Fruit fly (Drosophila melanogaster) whole organism, embryonic: Measurements from ENCODE around the gene CG13996.

Experiments used
- Bgb ChIP-seq: fragments of 200-800 bp; sonication (Bioruptor generic); IDR thresholded peaks from 2 replicates; pipeline ENCODE4 v1.3.6; 2022; ENCODE audit warnings: missing biosample characterization, missing genetic modification characterization; ENCODE audit not compliant: partially characterized antibody
- Bteb2 ChIP-seq: fragments of 200-800 bp; sonication (Bioruptor generic); optimal IDR thresholded peaks from 2 replicates; lab custom pipeline; 2016; ENCODE audit warnings: missing biosample characterization, missing genetic modification characterization
- CG10267 ChIP-seq: fragments of 200-800 bp; sonication (Bioruptor generic); optimal IDR thresholded peaks from 2 replicates; lab custom pipeline; 2018; ENCODE audit warnings: missing biosample characterization, mild to moderate bottlenecking, missing genetic modification characterization, moderate library complexity
- CG12071 ChIP-seq: fragments of 200-800 bp; sonication (Bioruptor generic); optimal IDR thresholded peaks from 3 replicates; lab custom pipeline; 2018; ENCODE audit warnings: missing biosample characterization, mild to moderate bottlenecking, missing genetic modification characterization
- CG12219 ChIP-seq: fragments of 200-800 bp; sonication (Bioruptor generic); optimal IDR thresholded peaks from 3 replicates; lab custom pipeline; 2018; ENCODE audit warnings: missing biosample characterization, mild to moderate bottlenecking, missing genetic modification characterization
- CG14050 ChIP-seq: fragments of 200-800 bp; sonication (Bioruptor generic); IDR thresholded peaks from 3 replicates; pipeline ENCODE4 v1.3.6; 2022; ENCODE audit warnings: missing biosample characterization, missing genetic modification characterization
- CG14667 ChIP-seq: fragments of 200-800 bp; sonication (Bioruptor generic); IDR thresholded peaks from 2 replicates; pipeline ENCODE4 v1.3.6; 2022; ENCODE audit warnings: missing biosample characterization, missing genetic modification characterization
- CG15011 ChIP-seq: fragments of 200-800 bp; sonication (Bioruptor generic); optimal IDR thresholded peaks from 3 replicates; lab custom pipeline; 2018; ENCODE audit warnings: missing biosample characterization, mild to moderate bottlenecking, missing genetic modification characterization
- CG1603 ChIP-seq: fragments of 200-800 bp; sonication (Bioruptor generic); optimal IDR thresholded peaks from 2 replicates; lab custom pipeline; 2019; ENCODE audit warnings: missing biosample characterization, mild to moderate bottlenecking, missing genetic modification characterization, moderate library complexity
- CG1647 ChIP-seq: fragments of 200-800 bp; sonication (Bioruptor generic); optimal IDR thresholded peaks from 3 replicates; lab custom pipeline; 2016; ENCODE audit warnings: missing biosample characterization, missing genetic modification characterization
- CG17361 ChIP-seq: fragments of 200-800 bp; sonication (Bioruptor generic); IDR thresholded peaks from 3 replicates; pipeline ENCODE4 v1.3.6; 2022; ENCODE audit warnings: missing biosample characterization, missing genetic modification characterization
- CG3163 ChIP-seq: fragments of 200-800 bp; sonication (Bioruptor generic); optimal IDR thresholded peaks from 3 replicates; lab custom pipeline; 2016; ENCODE audit warnings: missing biosample characterization, missing genetic modification characterization
- CG32532 ChIP-seq: fragments of 200-800 bp; sonication (Bioruptor generic); IDR thresholded peaks from 2 replicates; pipeline ENCODE4 v1.3.6; 2022; ENCODE audit warnings: missing biosample characterization, missing genetic modification characterization
- CG43689 ChIP-seq: fragments of 200-800 bp; sonication (Bioruptor generic); IDR thresholded peaks from 2 replicates; pipeline ENCODE4 v1.3.6; 2022; ENCODE audit warnings: missing biosample characterization, missing genetic modification characterization
- CG6272 ChIP-seq: fragments of 200-800 bp; sonication (Bioruptor generic); IDR thresholded peaks from 2 replicates; pipeline ENCODE4 v1.3.6; 2022; ENCODE audit warnings: missing biosample characterization, missing genetic modification characterization
- CG6683 ChIP-seq: fragments of 200-800 bp; sonication (Bioruptor generic); optimal IDR thresholded peaks from 2 replicates; lab custom pipeline; 2017; ENCODE audit warnings: missing biosample characterization, mild to moderate bottlenecking, missing genetic modification characterization, missing genetic modification reagents
- CG6813 ChIP-seq: fragments of 200-800 bp; sonication (Bioruptor generic); optimal IDR thresholded peaks from 2 replicates; lab custom pipeline; 2017; ENCODE audit warnings: missing biosample characterization, missing genetic modification characterization, mild to moderate bottlenecking, moderate library complexity, missing genetic modification reagents
- CG7928 ChIP-seq: fragments of 200-800 bp; sonication (Bioruptor generic); optimal IDR thresholded peaks from 2 replicates; lab custom pipeline; 2017; ENCODE audit warnings: missing biosample characterization, mild to moderate bottlenecking, missing genetic modification characterization
- CG8765 ChIP-seq: fragments of 200-800 bp; sonication (Bioruptor generic); IDR thresholded peaks from 2 replicates; pipeline ENCODE4 v1.3.6; 2022; ENCODE audit warnings: missing biosample characterization, missing genetic modification characterization
- CG9817 ChIP-seq: fragments of 200-800 bp; sonication (Bioruptor generic); optimal IDR thresholded peaks from 2 replicates; lab custom pipeline; 2018; ENCODE audit warnings: missing biosample characterization, mild to moderate bottlenecking, missing genetic modification characterization, moderate library complexity
- CHES-1-like ChIP-seq: fragments of 200-800 bp; sonication (Bioruptor generic); optimal IDR thresholded peaks from 2 replicates; lab custom pipeline; 2016; ENCODE audit warnings: missing biosample characterization, missing genetic modification characterization
- Chrac-16 ChIP-seq: fragments of 200-800 bp; sonication (Bioruptor generic); optimal IDR thresholded peaks from 3 replicates; lab custom pipeline; 2016; ENCODE audit warnings: missing biosample characterization, missing genetic modification characterization
- Dad ChIP-seq: fragments of 200-800 bp; sonication (Bioruptor generic); optimal IDR thresholded peaks from 3 replicates; lab custom pipeline; 2016; ENCODE audit warnings: missing biosample characterization, missing genetic modification characterization
- Dek ChIP-seq: fragments of 200-800 bp; sonication (Bioruptor generic); optimal IDR thresholded peaks from 3 replicates; lab custom pipeline; 2019; ENCODE audit warnings: missing biosample characterization, mild to moderate bottlenecking, missing genetic modification characterization, moderate library complexity
- Dp ChIP-seq: fragments of 200-800 bp; sonication (Bioruptor generic); optimal IDR thresholded peaks from 2 replicates; lab custom pipeline; 2018; ENCODE audit warnings: missing biosample characterization, mild to moderate bottlenecking, missing genetic modification characterization, moderate library complexity
- ERR ChIP-seq: fragments of 200-800 bp; sonication (Bioruptor generic); optimal IDR thresholded peaks from 2 replicates; lab custom pipeline; 2016; ENCODE audit warnings: missing biosample characterization, missing genetic modification characterization
- Hr39 ChIP-seq: fragments of >200 bp; optimal IDR thresholded peaks from 2 replicates; lab custom pipeline; 2017
- Max ChIP-seq: fragments of 200-800 bp; sonication (Bioruptor generic); optimal IDR thresholded peaks from 2 replicates; lab custom pipeline; 2016; ENCODE audit warnings: missing biosample characterization, mild to moderate bottlenecking, missing genetic modification characterization
- NfI ChIP-seq: fragments of 200-800 bp; sonication (Bioruptor generic); optimal IDR thresholded peaks from 3 replicates; lab custom pipeline; 2018; ENCODE audit warnings: missing biosample characterization, mild to moderate bottlenecking, missing genetic modification characterization, moderate library complexity
- Opbp ChIP-seq: fragments of 200-800 bp; sonication (Bioruptor generic); IDR thresholded peaks from 3 replicates; pipeline ENCODE4 v1.3.6; 2022; ENCODE audit warnings: missing biosample characterization, missing genetic modification characterization; ENCODE audit not compliant: partially characterized antibody
- Rfx ChIP-seq: fragments of 200-800 bp; sonication (Bioruptor generic); IDR thresholded peaks from 2 replicates; pipeline ENCODE4 v1.3.6; 2022; ENCODE audit warnings: missing biosample characterization, missing genetic modification characterization
- Sox100B ChIP-seq: fragments of 200-800 bp; sonication (Bioruptor generic); optimal IDR thresholded peaks from 3 replicates; lab custom pipeline; 2018; ENCODE audit warnings: missing biosample characterization, mild to moderate bottlenecking, missing genetic modification characterization
- Spps ChIP-seq: fragments of 200-800 bp; sonication (Bioruptor generic); optimal IDR thresholded peaks from 2 replicates; lab custom pipeline; 2018; ENCODE audit warnings: missing biosample characterization, mild to moderate bottlenecking, missing genetic modification characterization
- Xrp1 ChIP-seq: fragments of 200-800 bp; sonication (Bioruptor generic); IDR thresholded peaks from 2 replicates; pipeline ENCODE4 v1.3.6; 2022; ENCODE audit warnings: missing biosample characterization, missing genetic modification characterization
- ap ChIP-seq: fragments of 200-800 bp; sonication (Bioruptor generic); IDR thresholded peaks from 2 replicates; pipeline ENCODE4 v1.3.6; 2022; ENCODE audit warnings: missing biosample characterization, missing genetic modification characterization
- bigmax ChIP-seq: fragments of 200-800 bp; sonication (Bioruptor generic); optimal IDR thresholded peaks from 2 replicates; lab custom pipeline; 2018; ENCODE audit warnings: missing biosample characterization, mild to moderate bottlenecking, missing genetic modification characterization
- crol ChIP-seq: fragments of 200-800 bp; sonication (Bioruptor generic); IDR thresholded peaks from 2 replicates; pipeline ENCODE4 v1.3.6; 2022; ENCODE audit warnings: missing biosample characterization, missing genetic modification characterization
- dimm ChIP-seq: fragments of 200-800 bp; sonication (Bioruptor generic); IDR thresholded peaks from 2 replicates; pipeline ENCODE4 v1.3.6; 2022; ENCODE audit warnings: missing biosample characterization, missing genetic modification characterization
- dpn ChIP-seq, 2 experiments: fragments of 200-800 bp; sonication (Bioruptor generic); optimal IDR thresholded peaks; 3 replicates each; lab custom pipeline; 2016; ENCODE audit warnings: missing biosample characterization in 2 of 2, missing genetic modification characterization in 2 of 2
- fd3F ChIP-seq: fragments of 200-800 bp; sonication (Bioruptor generic); optimal IDR thresholded peaks from 2 replicates; lab custom pipeline; 2018; ENCODE audit warnings: missing biosample characterization, mild to moderate bottlenecking, missing genetic modification characterization, moderate library complexity
- grau ChIP-seq: fragments of 200-800 bp; optimal IDR thresholded peaks from 3 replicates; lab custom pipeline; 2019; ENCODE audit warnings: missing biosample characterization, mild to moderate bottlenecking, missing genetic modification characterization, moderate library complexity
- hth ChIP-seq: fragments of >200 bp; optimal IDR thresholded peaks from 2 replicates; lab custom pipeline; 2017; ENCODE audit warnings: inconsistent platforms
- kni ChIP-seq: fragments of 200-800 bp; sonication (Bioruptor generic); optimal IDR thresholded peaks from 3 replicates; lab custom pipeline; 2017; ENCODE audit warnings: mild to moderate bottlenecking, missing biosample characterization, missing genetic modification reagents, missing genetic modification characterization
- knrl ChIP-seq: fragments of 200-800 bp; sonication (Bioruptor generic); IDR thresholded peaks from 3 replicates; pipeline ENCODE4 v1.3.6; 2022; ENCODE audit warnings: missing biosample characterization, missing genetic modification characterization; ENCODE audit not compliant: partially characterized antibody
- lilli ChIP-seq: fragments of 200-800 bp; sonication (Bioruptor generic); optimal IDR thresholded peaks from 3 replicates; lab custom pipeline; 2016; ENCODE audit warnings: missing biosample characterization, missing genetic modification characterization
- pan ChIP-seq, 4 experiments: fragments of >200 bp in 3 of 4; fragments of 200-800 bp in 1 of 4; sonication (Bioruptor generic) in 1 of 4; optimal IDR thresholded peaks in 3 of 4; IDR thresholded peaks in 1 of 4; 2 replicates each; pipeline versions ENCODE4 v1.3.6 to Lab custom; 2017 to 2022; ENCODE audit warnings: missing biosample characterization in 2 of 4, missing genetic modification characterization in 2 of 4, mixed read lengths in 1 of 4
- sim ChIP-seq: fragments of 200-800 bp; sonication (Bioruptor generic); IDR thresholded peaks from 2 replicates; pipeline ENCODE4 v1.3.6; 2022; ENCODE audit warnings: missing biosample characterization, missing genetic modification characterization
- ssp ChIP-seq: fragments of 200-800 bp; sonication (Bioruptor generic); IDR thresholded peaks from 2 replicates; pipeline ENCODE4 v1.3.6; 2022; ENCODE audit warnings: missing biosample characterization, missing genetic modification characterization
- tin ChIP-seq: fragments of 200-800 bp; sonication (Bioruptor generic); optimal IDR thresholded peaks from 3 replicates; lab custom pipeline; 2016; ENCODE audit warnings: missing biosample characterization, missing genetic modification characterization
- usp ChIP-seq: fragments of >200 bp; optimal IDR thresholded peaks from 2 replicates; lab custom pipeline; 2017; ENCODE audit warnings: missing biosample characterization, missing genetic modification characterization
- zen2 ChIP-seq: fragments of 200-800 bp; sonication (Bioruptor generic); IDR thresholded peaks from 3 replicates; pipeline ENCODE4 v1.3.6; 2022; ENCODE audit warnings: missing biosample characterization, missing genetic modification characterization; ENCODE audit not compliant: partially characterized antibody

The CG13996 gene

dm6 chr2L:6022793-6023192 is 2.2 kb downstream of the CG13996 start (continued):
- TF ChIP-seq CG3163 (GFP tag; lab: Kevin White, UChicago): no peak
- TF ChIP-seq zen2 (GFP tag; lab: Robert Waterston, UW): no peak
- no peak for TF ChIP-seq Hr39 (lab: Kevin White, UChicago)
- TF ChIP-seq knrl (GFP tag; lab: Robert Waterston, UW): no peak
- no peak for TF ChIP-seq CG43689
- no peak for TF ChIP-seq Rfx
- peak; percentile 62 for TF ChIP-seq Xrp1
- no peak for TF ChIP-seq pan (optimal IDR thresholded peaks at IDR 0.05; lab: Kevin White, UChicago)
- no peak for TF ChIP-seq pan (GFP tag; optimal IDR thresholded peaks at IDR 0.05 in 1 of 2, IDR thresholded peaks at IDR 0.05 in 1 of 2)
- no peak for TF ChIP-seq dimm (GFP tag; lab: Robert Waterston, UW)
- TF ChIP-seq CG7928 (GFP tag; lab: Kevin White, UChicago): no peak
- TF ChIP-seq lilli (GFP tag; lab: Kevin White, UChicago): no peak
- no peak for TF ChIP-seq CG9817
- peak; percentile 61 for TF ChIP-seq CG17361

- peak; percentile 92 for TF ChIP-seq Dp (GFP tag; lab: Kevin White, UChicago)
- no peak for TF ChIP-seq CG14050 (GFP tag; lab: Robert Waterston, UW)
- TF ChIP-seq CHES-1-like (GFP tag; lab: Kevin White, UChicago): peak; percentile 32
- no peak for TF ChIP-seq ssp (GFP tag; lab: Robert Waterston, UW)
- TF ChIP-seq tin: no peak
- TF ChIP-seq dpn (GFP tag; optimal IDR thresholded peaks at IDR 0.05; lab: Kevin White, UChicago): no peak
- no peak for TF ChIP-seq grau (tag; lab: Kevin White, UChicago)
- TF ChIP-seq NfI: no peak
- no peak for TF ChIP-seq CG12071 (GFP tag; lab: Kevin White, UChicago)
- no peak for TF ChIP-seq ap (GFP tag; lab: Robert Waterston, UW)
- TF ChIP-seq CG12219 (GFP tag; lab: Kevin White, UChicago): no peak
- no peak for TF ChIP-seq crol (GFP tag; lab: Robert Waterston, UW)
- peak; percentile 71 for TF ChIP-seq CG1603 (tag; lab: Kevin White, UChicago)
- no peak for TF ChIP-seq CG1647 (GFP tag; lab: Kevin White, UChicago)
- no peak for TF ChIP-seq Bgb (GFP tag; lab: Robert Waterston, UW)
- no peak for TF ChIP-seq CG15011 (GFP tag; lab: Kevin White, UChicago)
- no peak for TF ChIP-seq CG6683
- no peak for TF ChIP-seq CG6272 (GFP tag; lab: Robert Waterston, UW)
- no peak for TF ChIP-seq CG8765 (GFP tag; lab: Robert Waterston, UW)
- TF ChIP-seq Dek (tag; lab: Kevin White, UChicago): no peak
- no peak for TF ChIP-seq kni (GFP tag; lab: Kevin White, UChicago)
- TF ChIP-seq bigmax (GFP tag; lab: Kevin White, UChicago): no peak
- TF ChIP-seq CG6813: no peak
- TF ChIP-seq Dad: no peak
- no peak for TF ChIP-seq sim (GFP tag; lab: Robert Waterston, UW)
- TF ChIP-seq Sox100B (GFP tag; lab: Kevin White, UChicago): no peak
- TF ChIP-seq usp (GFP tag; lab: Kevin White, UChicago): no peak
- no peak for TF ChIP-seq Chrac-16 (GFP tag; lab: Kevin White, UChicago)
- TF ChIP-seq CG9817: no peak
- no peak for TF ChIP-seq CG32532
- peak; percentile 34 for TF ChIP-seq CG10267
- no peak for TF ChIP-seq fd3F (GFP tag; lab: Kevin White, UChicago)
- TF ChIP-seq CG14667 (GFP tag; lab: Robert Waterston, UW): no peak
- no peak for TF ChIP-seq Spps (tag; lab: Kevin White, UChicago)
- TF ChIP-seq hth: no peak
- no peak for TF ChIP-seq Opbp (GFP tag; lab: Robert Waterston, UW)
- no peak for TF ChIP-seq ERR (GFP tag; lab: Kevin White, UChicago)
- no peak for TF ChIP-seq Bteb2 (GFP tag; lab: Kevin White, UChicago)
- peak; percentile 47 for TF ChIP-seq Max (GFP tag; lab: Kevin White, UChicago)
Observed at dm6 chr2L:6024345-6024907, 3.8 kb downstream of the CG13996 start, which contains the start of gene CG9107. TSS of gene CG9107 (minus strand) at chr2L:6024539.
